Fruit fly (Drosophila melanogaster): ENCODE results near the gene ras.

ras gene

DNA sequence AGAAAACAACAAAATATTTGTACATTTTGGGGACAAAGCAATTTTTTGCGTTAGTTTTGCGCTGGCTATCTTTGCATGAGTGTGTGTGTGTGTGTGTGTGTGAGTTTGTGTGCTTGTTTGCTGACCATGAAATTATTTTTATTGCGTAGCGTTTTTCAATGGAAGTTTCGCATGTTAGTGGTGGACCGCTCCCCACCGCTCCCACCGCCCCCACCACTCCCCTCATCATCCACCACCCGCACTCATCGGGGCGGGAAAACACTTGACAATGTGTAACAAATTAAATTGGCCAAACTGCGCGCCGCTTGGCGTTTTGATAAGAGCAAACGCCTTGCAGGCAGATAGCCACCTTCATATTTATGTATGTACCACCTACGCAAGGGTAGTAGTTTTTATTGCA, 25.0 kb upstream of the ras start (continued):
- TF ChIP-seq Lim3 (GFP tag; IDR thresholded peaks at IDR 0.05) (no peak), unpg (GFP tag; optimal IDR thresholded peaks at IDR 0.05) (no peak), jigr1 (GFP tag; IDR thresholded peaks at IDR 0.05) (no peak), CG5180 (GFP tag; optimal IDR thresholded peaks at IDR 0.05) (no peak), CG9932 (GFP tag; IDR thresholded peaks at IDR 0.05) (peak; percentile 32; the same call in 1 of the 2 replicates), ham (GFP tag; IDR thresholded peaks at IDR 0.05) (no peak), CG14014 (GFP tag; IDR thresholded peaks at IDR 0.05) (0 out of 2 replicates have a peak, but pooled peaks have one; percentile 21), CG18599 (GFP tag; optimal IDR thresholded peaks at IDR 0.05) (peak; percentile 3), CG12769 (tag; optimal IDR thresholded peaks at IDR 0.05) (peak; percentile 46), CG17359 (tag; optimal IDR thresholded peaks at IDR 0.05) (no peak), hkb (optimal IDR thresholded peaks at IDR 0.05) (no peak), hkb (GFP tag; IDR thresholded peaks at IDR 0.05) (no peak), Bdp1 (GFP tag; optimal IDR thresholded peaks at IDR 0.05) (no peak), en (GFP tag; optimal IDR thresholded peaks at IDR 0.05) (no peak)

- TF ChIP-seq hb (GFP tag; IDR thresholded peaks at IDR 0.05; ENCODE audit: partially characterized antibody) (no peak), disco-r (GFP tag; optimal IDR thresholded peaks at IDR 0.05) (no peak), Xrp1 (GFP tag; IDR thresholded peaks at IDR 0.05) (peak; percentile 32; the same call in 1 of the 2 replicates), dmrt99B (tag; optimal IDR thresholded peaks at IDR 0.05) (peak; percentile 44), CG8924 (tag; optimal IDR thresholded peaks at IDR 0.05) (no peak), wdn (GFP tag; IDR thresholded peaks at IDR 0.05) (no peak), bsh (GFP tag; optimal IDR thresholded peaks at IDR 0.05) (peak in 1 of 2 experiments; percentile 28), Asciz (GFP tag; optimal IDR thresholded peaks at IDR 0.05) (no peak), abd-A (tag; optimal IDR thresholded peaks at IDR 0.05) (peak; percentile 8), CG15479 (GFP tag; optimal IDR thresholded peaks at IDR 0.05) (no peak), CG4282 (GFP tag; optimal IDR thresholded peaks at IDR 0.05) (no peak), schlank (tag; optimal IDR thresholded peaks at IDR 0.05) (no peak), fd96Cb (tag; optimal IDR thresholded peaks at IDR 0.05) (peak; percentile 27), row (GFP tag; IDR thresholded peaks at IDR 0.05) (peak; percentile 41; the same call in 1 of the 3 replicates), CG3838 (GFP tag; optimal IDR thresholded peaks at IDR 0.05) (no peak), CG30431 (GFP tag; optimal IDR thresholded peaks at IDR 0.05) (no peak), TFAM (GFP tag; optimal IDR thresholded peaks at IDR 0.05) (no peak), toy (GFP tag; IDR thresholded peaks at IDR 0.05) (no peak), br (optimal IDR thresholded peaks at IDR 0.05) (no peak), Spps (tag; optimal IDR thresholded peaks at IDR 0.05) (no peak), Stat92E (GFP tag; optimal IDR thresholded peaks at IDR 0.05) (no peak), maf-S (GFP tag; optimal IDR thresholded peaks at IDR 0.05) (no peak), cg (GFP tag; optimal IDR thresholded peaks at IDR 0.05) (no peak), bigmax (GFP tag; optimal IDR thresholded peaks at IDR 0.05) (no peak), CG9876 (GFP tag; optimal IDR thresholded peaks at IDR 0.05) (no peak), CHES-1-like (GFP tag; optimal IDR thresholded peaks at IDR 0.05) (no peak), HmgZ (tag; optimal IDR thresholded peaks at IDR 0.05) (no peak), CG14965 (GFP tag; optimal IDR thresholded peaks at IDR 0.05; ENCODE audit: borderline replicate concordance) (no peak), ara (GFP tag; IDR thresholded peaks at IDR 0.05) (no peak), zfh2 (GFP tag; optimal IDR thresholded peaks at IDR 0.05) (no peak), CG11093 (GFP tag; IDR thresholded peaks at IDR 0.05) (no peak), Six4 (GFP tag; optimal IDR thresholded peaks at IDR 0.05) (no peak), CG5180 (GFP tag; optimal IDR thresholded peaks at IDR 0.05) (no peak), CG10147 (GFP tag; optimal IDR thresholded peaks at IDR 0.05) (no peak), repo (GFP tag; optimal IDR thresholded peaks at IDR 0.05) (no peak), pzg (GFP tag; optimal IDR thresholded peaks at IDR 0.05) (no peak), pros (GFP tag; optimal IDR thresholded peaks at IDR 0.05) (no peak)
Measured at dm6 chrX:10721901-10722479, 22.3 kb upstream of the ras start.

All from whole organism, embryonic.